Worm (Caenorhabditis elegans) whole organism, L4 larva: ENCODE results near the gene C25E10.4.

Experiments
- ceh-28 ChIP-seq: fragments of 150-350 bp; optimal IDR thresholded peaks from 2 replicates; lab custom pipeline; 2014; ENCODE audit warnings: missing biosample characterization, missing genetic modification reagents, missing genetic modification characterization
- dmd-8 ChIP-seq: fragments of 200-800 bp; sonication (Bioruptor generic); IDR thresholded peaks from 2 replicates; pipeline ENCODE4 v1.3.6; 2022; ENCODE audit warnings: missing genetic modification characterization, missing compliant biosample characterization

ce11 chrV:9005243-9005642, 28.1 kb upstream of the C25E10.4 start, which contains the start of gene srx-3:
- TF ChIP-seq ceh-28 (no peak), dmd-8 (GFP tag; lab: Robert Waterston, UW) (no peak)
